Fruit fly (Drosophila melanogaster) whole organism, embryonic: ENCODE measurements around the gene scpr-B.

Experiments used
- Adf1 ChIP-seq: fragments of 200-800 bp; sonication (Bioruptor generic); IDR thresholded peaks from 2 replicates; pipeline ENCODE4 v1.3.6; 2022; ENCODE audit warnings: missing biosample characterization, missing genetic modification characterization
- Aef1 ChIP-seq: fragments of 200-800 bp; sonication (Bioruptor generic); IDR thresholded peaks from 3 replicates; pipeline ENCODE4 v1.3.6; 2022; ENCODE audit warnings: missing biosample characterization, missing genetic modification characterization
- CG10321 ChIP-seq: fragments of 200-800 bp; sonication (Bioruptor generic); IDR thresholded peaks from 2 replicates; pipeline ENCODE4 v1.3.6; 2022; ENCODE audit warnings: missing biosample characterization, missing genetic modification characterization
- CG10654 ChIP-seq: fragments of 200-800 bp; sonication (Bioruptor generic); optimal IDR thresholded peaks from 2 replicates; lab custom pipeline; 2016; ENCODE audit warnings: missing biosample characterization, missing genetic modification characterization
- CG11085 ChIP-seq: fragments of 200-800 bp; sonication (Bioruptor generic); IDR thresholded peaks from 2 replicates; pipeline ENCODE4 v1.3.6; 2022; ENCODE audit warnings: missing biosample characterization, missing genetic modification characterization
- CG11093 ChIP-seq: fragments of 200-800 bp; sonication (Bioruptor generic); IDR thresholded peaks from 3 replicates; pipeline ENCODE4 v1.3.6; 2022; ENCODE audit warnings: missing biosample characterization, missing genetic modification characterization
- CG12219 ChIP-seq: fragments of 200-800 bp; sonication (Bioruptor generic); optimal IDR thresholded peaks from 3 replicates; lab custom pipeline; 2018; ENCODE audit warnings: missing biosample characterization, mild to moderate bottlenecking, missing genetic modification characterization
- CG14441 ChIP-seq: fragments of 200-800 bp; sonication (Bioruptor generic); IDR thresholded peaks from 2 replicates; pipeline ENCODE4 v1.3.6; 2022; ENCODE audit warnings: missing biosample characterization, missing genetic modification characterization
- CG15601 ChIP-seq: fragments of 200-800 bp; sonication (Bioruptor generic); optimal IDR thresholded peaks from 3 replicates; lab custom pipeline; 2019; ENCODE audit warnings: missing biosample characterization, mild to moderate bottlenecking, missing genetic modification characterization, moderate library complexity
- CG2202 ChIP-seq: fragments of 200-800 bp; sonication (Bioruptor generic); optimal IDR thresholded peaks from 2 replicates; lab custom pipeline; 2018; ENCODE audit warnings: missing biosample characterization, mild to moderate bottlenecking, missing genetic modification characterization
- CG3163 ChIP-seq: fragments of 200-800 bp; sonication (Bioruptor generic); optimal IDR thresholded peaks from 3 replicates; lab custom pipeline; 2016; ENCODE audit warnings: missing biosample characterization, missing genetic modification characterization
- CG32772 ChIP-seq: fragments of 200-800 bp; sonication (Bioruptor generic); IDR thresholded peaks from 2 replicates; pipeline ENCODE4 v1.3.6; 2022; ENCODE audit warnings: missing biosample characterization, missing genetic modification characterization
- CG3281 ChIP-seq: fragments of 200-800 bp; sonication (Bioruptor generic); optimal IDR thresholded peaks from 3 replicates; lab custom pipeline; 2017; ENCODE audit warnings: missing biosample characterization, mild to moderate bottlenecking, missing genetic modification characterization
- CG34224 ChIP-seq: fragments of 200-800 bp; sonication (Bioruptor generic); IDR thresholded peaks from 3 replicates; pipeline ENCODE4 v1.3.6; 2022; ENCODE audit warnings: missing biosample characterization, missing genetic modification characterization; ENCODE audit not compliant: partially characterized antibody
- CG4707 ChIP-seq: fragments of 200-800 bp; sonication (Bioruptor generic); optimal IDR thresholded peaks from 2 replicates; lab custom pipeline; 2018; ENCODE audit warnings: missing biosample characterization, mild to moderate bottlenecking, missing genetic modification characterization, moderate library complexity
- CG5245 ChIP-seq: fragments of 200-800 bp; sonication (Bioruptor generic); optimal IDR thresholded peaks from 3 replicates; lab custom pipeline; 2016; ENCODE audit warnings: missing biosample characterization, missing genetic modification characterization
- CG6272 ChIP-seq: fragments of 200-800 bp; sonication (Bioruptor generic); IDR thresholded peaks from 2 replicates; pipeline ENCODE4 v1.3.6; 2022; ENCODE audit warnings: missing biosample characterization, missing genetic modification characterization
- CG6813 ChIP-seq: fragments of 200-800 bp; sonication (Bioruptor generic); optimal IDR thresholded peaks from 2 replicates; lab custom pipeline; 2017; ENCODE audit warnings: missing biosample characterization, missing genetic modification characterization, mild to moderate bottlenecking, moderate library complexity, missing genetic modification reagents
- CG7357 ChIP-seq: fragments of 200-800 bp; sonication (Bioruptor generic); IDR thresholded peaks from 3 replicates; pipeline ENCODE4 v1.3.6; 2022; ENCODE audit warnings: missing biosample characterization, missing genetic modification characterization
- CG7745 ChIP-seq: fragments of 200-800 bp; sonication (Bioruptor generic); optimal IDR thresholded peaks from 2 replicates; lab custom pipeline; 2018; ENCODE audit warnings: missing biosample characterization, mild to moderate bottlenecking, missing genetic modification characterization, moderate library complexity
- CG7839 ChIP-seq: fragments of 200-800 bp; sonication (Bioruptor generic); optimal IDR thresholded peaks from 3 replicates; lab custom pipeline; 2018; ENCODE audit warnings: missing biosample characterization, mild to moderate bottlenecking, missing genetic modification characterization, moderate library complexity
- Doc2 ChIP-seq: fragments of 200-800 bp; sonication (Bioruptor generic); IDR thresholded peaks from 2 replicates; pipeline ENCODE4 v1.3.6; 2022; ENCODE audit warnings: missing biosample characterization, missing genetic modification characterization
- E2f1 ChIP-seq: fragments of 200-800 bp; sonication (Bioruptor generic); IDR thresholded peaks from 2 replicates; pipeline ENCODE4 v1.3.6; 2022; ENCODE audit warnings: missing biosample characterization, missing genetic modification characterization
- Eip74EF ChIP-seq, 2 experiments: fragments of 200-800 bp in 1 of 2; fragments of >200 bp in 1 of 2; sonication (Bioruptor generic) in 1 of 2; optimal IDR thresholded peaks; 2 replicates each; lab custom pipeline; 2017 to 2019; ENCODE audit warnings: missing biosample characterization in 2 of 2, missing genetic modification characterization in 2 of 2, mild to moderate bottlenecking in 1 of 2, moderate library complexity in 1 of 2
- Ets97D ChIP-seq: fragments of 200-800 bp; sonication (Bioruptor generic); optimal IDR thresholded peaks from 3 replicates; lab custom pipeline; 2016; ENCODE audit warnings: missing biosample characterization, missing genetic modification characterization
- Hey ChIP-seq: fragments of 200-800 bp; sonication (Bioruptor generic); optimal IDR thresholded peaks from 3 replicates; lab custom pipeline; 2018; ENCODE audit warnings: missing biosample characterization, mild to moderate bottlenecking, missing genetic modification characterization
- Lhr ChIP-seq: fragments of 200-800 bp; sonication (Bioruptor generic); optimal IDR thresholded peaks from 3 replicates; lab custom pipeline; 2017; ENCODE audit warnings: mild to moderate bottlenecking, missing biosample characterization, missing genetic modification reagents, missing genetic modification characterization
- NFAT ChIP-seq: fragments of 200-800 bp; sonication (Bioruptor generic); IDR thresholded peaks from 2 replicates; pipeline ENCODE4 v1.3.6; 2022; ENCODE audit warnings: missing biosample characterization, missing genetic modification characterization
- Rx ChIP-seq: fragments of 200-800 bp; sonication (Bioruptor generic); IDR thresholded peaks from 2 replicates; pipeline ENCODE4 v1.3.6; 2022; ENCODE audit warnings: missing biosample characterization, missing genetic modification characterization
- bowl ChIP-seq: fragments of 200-800 bp; sonication (Bioruptor generic); IDR thresholded peaks from 2 replicates; pipeline ENCODE4 v1.3.6; 2022; ENCODE audit warnings: missing biosample characterization, missing genetic modification characterization
- bsh ChIP-seq, 2 experiments: fragments of 200-800 bp; sonication (Bioruptor generic); optimal IDR thresholded peaks; 2 replicates each; lab custom pipeline; 2017 to 2018; ENCODE audit warnings: mild to moderate bottlenecking in 2 of 2, missing biosample characterization in 2 of 2, missing genetic modification characterization in 2 of 2, moderate library complexity in 1 of 2
- chn ChIP-seq: fragments of 200-800 bp; sonication (Bioruptor generic); optimal IDR thresholded peaks from 2 replicates; lab custom pipeline; 2016; ENCODE audit warnings: missing biosample characterization, missing genetic modification characterization
- croc ChIP-seq: fragments of 200-800 bp; sonication (Bioruptor generic); conservative IDR thresholded peaks from 3 replicates; pipeline ENCODE4 v1.3.6; 2022; ENCODE audit warnings: missing biosample characterization, missing genetic modification characterization
- emc ChIP-seq: fragments of 200-800 bp; sonication (Bioruptor generic); optimal IDR thresholded peaks from 2 replicates; lab custom pipeline; 2016; ENCODE audit warnings: missing biosample characterization, missing genetic modification characterization
- eve ChIP-seq, 2 experiments: fragments of >200 bp; optimal IDR thresholded peaks; 2 replicates each; lab custom pipeline; 2017; ENCODE audit warnings: missing biosample characterization in 2 of 2, missing genetic modification characterization in 2 of 2
- fu2 ChIP-seq: fragments of 200-800 bp; sonication (Bioruptor generic); optimal IDR thresholded peaks from 2 replicates; lab custom pipeline; 2016; ENCODE audit warnings: missing biosample characterization, missing genetic modification characterization
- ham ChIP-seq: fragments of 200-800 bp; sonication (Bioruptor generic); IDR thresholded peaks from 2 replicates; pipeline ENCODE4 v1.3.6; 2022; ENCODE audit warnings: missing biosample characterization, missing genetic modification characterization
- jigr1 ChIP-seq: fragments of 200-800 bp; sonication (Bioruptor generic); IDR thresholded peaks from 3 replicates; pipeline ENCODE4 v1.3.6; 2022; ENCODE audit warnings: missing biosample characterization, missing genetic modification characterization
- lilli ChIP-seq: fragments of 200-800 bp; sonication (Bioruptor generic); optimal IDR thresholded peaks from 3 replicates; lab custom pipeline; 2016; ENCODE audit warnings: missing biosample characterization, missing genetic modification characterization
- org-1 ChIP-seq: fragments of 200-800 bp; sonication (Bioruptor generic); optimal IDR thresholded peaks from 2 replicates; lab custom pipeline; 2017; ENCODE audit warnings: missing biosample characterization, missing genetic modification characterization
- pho ChIP-seq: fragments of 200-800 bp; sonication (Bioruptor generic); optimal IDR thresholded peaks from 2 replicates; lab custom pipeline; 2016; ENCODE audit warnings: missing biosample characterization, missing genetic modification characterization
- pros ChIP-seq: fragments of 200-800 bp; sonication (Bioruptor generic); optimal IDR thresholded peaks from 3 replicates; lab custom pipeline; 2019; ENCODE audit warnings: missing biosample characterization, mild to moderate bottlenecking, missing genetic modification characterization, moderate library complexity
- pzg ChIP-seq: fragments of 200-800 bp; sonication (Bioruptor generic); optimal IDR thresholded peaks from 3 replicates; lab custom pipeline; 2018; ENCODE audit warnings: missing biosample characterization, mild to moderate bottlenecking, missing genetic modification characterization, moderate library complexity
- sens ChIP-seq: fragments of 200-800 bp; sonication (Bioruptor generic); peaks from one replicate; lab custom pipeline; 2016; ENCODE audit warnings: missing biosample characterization, missing genetic modification characterization
- sima ChIP-seq: fragments of 200-800 bp; sonication (Bioruptor generic); optimal IDR thresholded peaks from 2 replicates; lab custom pipeline; 2016; ENCODE audit warnings: missing biosample characterization, missing genetic modification characterization
- sisA ChIP-seq: fragments of 200-800 bp; sonication (Bioruptor generic); IDR thresholded peaks from 2 replicates; pipeline ENCODE4 v1.3.6; 2022; ENCODE audit warnings: missing biosample characterization, missing genetic modification characterization
- ssp ChIP-seq: fragments of 200-800 bp; sonication (Bioruptor generic); IDR thresholded peaks from 2 replicates; pipeline ENCODE4 v1.3.6; 2022; ENCODE audit warnings: missing biosample characterization, missing genetic modification characterization
- stwl ChIP-seq: fragments of 200-800 bp; sonication (Bioruptor generic); optimal IDR thresholded peaks from 3 replicates; lab custom pipeline; 2018; ENCODE audit warnings: missing biosample characterization, mild to moderate bottlenecking, missing genetic modification characterization, moderate library complexity
- tll ChIP-seq, 2 experiments: fragments of 200-800 bp in 1 of 2; fragments of >200 bp in 1 of 2; sonication (Bioruptor generic) in 1 of 2; optimal IDR thresholded peaks; 2 replicates each; lab custom pipeline; 2017 to 2019; ENCODE audit warnings: missing biosample characterization in 2 of 2, missing genetic modification characterization in 2 of 2, mild to moderate bottlenecking in 1 of 2, moderate library complexity in 1 of 2
- ttk ChIP-seq: fragments of 200-800 bp; sonication (Bioruptor generic); IDR thresholded peaks from 2 replicates; pipeline ENCODE4 v2.1.2; 2022; ENCODE audit warnings: missing biosample characterization, missing genetic modification characterization
- vnd ChIP-seq: fragments of 200-800 bp; sonication (Bioruptor generic); IDR thresholded peaks from 3 replicates; pipeline ENCODE4 v1.3.6; 2022; ENCODE audit warnings: missing biosample characterization, missing genetic modification characterization; ENCODE audit not compliant: partially characterized antibody

Gene scpr-B

DNA sequence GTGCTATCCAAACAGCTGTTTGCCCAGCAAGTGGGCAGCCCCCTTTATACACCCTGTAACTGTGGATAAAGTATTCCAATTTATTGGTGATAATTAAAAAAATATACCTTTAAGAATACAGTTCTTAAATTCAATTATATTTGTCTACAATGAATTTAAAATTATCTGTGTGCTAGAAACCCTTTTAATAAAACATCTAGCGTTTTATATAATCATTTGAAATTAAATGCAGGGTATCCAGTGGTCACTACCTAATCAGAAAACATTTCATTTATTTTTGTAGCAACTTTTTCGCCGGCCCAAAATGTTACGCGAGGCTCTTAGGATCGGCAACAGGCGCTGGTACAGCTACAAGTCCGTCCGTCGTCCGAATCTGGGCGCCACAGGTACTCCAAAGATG, 14.3 kb downstream of the scpr-B start, which contains the start of gene CG17726 (continued):
- TF ChIP-seq CG11085, result peak; percentile 89
- TF ChIP-seq croc (GFP tag; lab: Robert Waterston, UW), result peak; percentile 96
- peak; percentile 98 for TF ChIP-seq ttk (GFP tag; lab: Robert Waterston, UW)
- TF ChIP-seq bowl, result peak; percentile 96
- peak; percentile 95 for TF ChIP-seq CG2202 (tag; lab: Kevin White, UChicago)
- TF ChIP-seq Aef1 (GFP tag; lab: Robert Waterston, UW), result peak; percentile 97
- peak in 1 of 2 experiments; percentile 65 for TF ChIP-seq tll (GFP tag; optimal IDR thresholded peaks at IDR 0.05; lab: Kevin White, UChicago)
- peak; percentile 97 for TF ChIP-seq CG15601 (tag; lab: Kevin White, UChicago)
- peak; percentile 84 for TF ChIP-seq CG5245 (GFP tag; lab: Kevin White, UChicago)
- peak; percentile 80 for TF ChIP-seq stwl (tag; lab: Kevin White, UChicago)
- peak; percentile 24 for TF ChIP-seq pzg (GFP tag; lab: Kevin White, UChicago)
- TF ChIP-seq emc, result peak; percentile 54
- TF ChIP-seq CG10654 (GFP tag; lab: Kevin White, UChicago), result peak; percentile 93
- TF ChIP-seq CG7839 (tag; lab: Kevin White, UChicago), result peak; percentile 99
- TF ChIP-seq NFAT (GFP tag; lab: Robert Waterston, UW), result peak; percentile 90
- peak; percentile 99 for TF ChIP-seq sens (GFP tag; lab: Kevin White, UChicago)
- TF ChIP-seq org-1 (GFP tag; lab: Kevin White, UChicago), result peak; percentile 93
- TF ChIP-seq fu2 (GFP tag; lab: Kevin White, UChicago), result peak; percentile 82
- peak; percentile 88 for TF ChIP-seq jigr1 (GFP tag; lab: Robert Waterston, UW)
- TF ChIP-seq bsh (GFP tag; optimal IDR thresholded peaks at IDR 0.05; lab: Kevin White, UChicago), result peak; percentile 62 to 99
- peak; percentile 92 for TF ChIP-seq CG4707 (GFP tag; lab: Kevin White, UChicago)
- peak; percentile 86 for TF ChIP-seq Lhr
- TF ChIP-seq eve (GFP tag; optimal IDR thresholded peaks at IDR 0.05; lab: Kevin White, UChicago), result peak in 1 of 2 experiments; percentile 48
- TF ChIP-seq Doc2 (GFP tag; lab: Robert Waterston, UW), result peak; percentile 89
- peak; percentile 95 for TF ChIP-seq CG12219
- peak; percentile 98 for TF ChIP-seq CG32772 (GFP tag; lab: Robert Waterston, UW)
- TF ChIP-seq CG11093 (GFP tag; lab: Robert Waterston, UW), result peak; percentile 95
- peak; percentile 94 for TF ChIP-seq chn (GFP tag; lab: Kevin White, UChicago)
- peak; percentile 97 for TF ChIP-seq sisA (GFP tag; lab: Robert Waterston, UW)
- no peak for TF ChIP-seq vnd (GFP tag; lab: Robert Waterston, UW)
- TF ChIP-seq ssp (GFP tag; lab: Robert Waterston, UW), result peak; percentile 93
- TF ChIP-seq Adf1 (GFP tag; lab: Robert Waterston, UW), result peak; percentile 84
- peak; percentile 92 for TF ChIP-seq CG7357 (GFP tag; lab: Robert Waterston, UW)
- TF ChIP-seq Hey (tag; lab: Kevin White, UChicago), result no peak
- peak; percentile 96 for TF ChIP-seq lilli
- peak; percentile 92 for TF ChIP-seq CG7745
- TF ChIP-seq CG3163 (GFP tag; lab: Kevin White, UChicago), result peak; percentile 63
- TF ChIP-seq CG10321, result peak; percentile 86
- TF ChIP-seq Eip74EF (GFP tag; optimal IDR thresholded peaks at IDR 0.05; lab: Kevin White, UChicago), result peak in 1 of 2 experiments; percentile 97
- TF ChIP-seq E2f1 (GFP tag; lab: Robert Waterston, UW), result peak; percentile 98
- TF ChIP-seq CG3281, result peak; percentile 91
- peak; percentile 93 for TF ChIP-seq CG6272
- TF ChIP-seq Rx (GFP tag; lab: Robert Waterston, UW), result peak; percentile 95
- TF ChIP-seq pros (GFP tag; lab: Kevin White, UChicago), result peak; percentile 38
- TF ChIP-seq ham (GFP tag; lab: Robert Waterston, UW), result peak; percentile 88; the same call in 1 of the 2 replicates
- peak; percentile 46 for TF ChIP-seq Ets97D (GFP tag; lab: Kevin White, UChicago)
- TF ChIP-seq CG6813 (GFP tag; lab: Kevin White, UChicago), result peak; percentile 93
- TF ChIP-seq CG34224, result no peak
- peak; percentile 87 for TF ChIP-seq pho
- TF ChIP-seq sima, result peak; percentile 66
- TF ChIP-seq CG14441 (GFP tag; lab: Robert Waterston, UW), result peak; percentile 97
